Fruit fly (Drosophila melanogaster) whole organism, embryonic: ENCODE data around the gene CG6931.

Experiments used
- ATbp ChIP-seq: fragments of 200-800 bp; sonication (Bioruptor generic); optimal IDR thresholded peaks from 2 replicates; lab custom pipeline; 2017; ENCODE audit warnings: missing biosample characterization, mild to moderate bottlenecking, missing genetic modification characterization, missing genetic modification reagents
- Atf-2 ChIP-seq: fragments of 200-800 bp; sonication (Bioruptor generic); optimal IDR thresholded peaks from 2 replicates; lab custom pipeline; 2016; ENCODE audit warnings: missing biosample characterization, missing genetic modification characterization
- Awh ChIP-seq: fragments of 200-800 bp; sonication (Bioruptor generic); IDR thresholded peaks from 2 replicates; pipeline ENCODE4, ENCODE4 v1.3.6; 2022; ENCODE audit warnings: missing biosample characterization, missing genetic modification characterization
- B-H1 ChIP-seq: fragments of 200-800 bp; sonication (Bioruptor generic); IDR thresholded peaks from 3 replicates; pipeline ENCODE4 v1.3.6; 2022; ENCODE audit warnings: missing biosample characterization, missing genetic modification characterization
- BtbVII ChIP-seq: fragments of 200-800 bp; sonication (Bioruptor generic); optimal IDR thresholded peaks from 3 replicates; lab custom pipeline; 2017; ENCODE audit warnings: missing biosample characterization, mild to moderate bottlenecking, missing genetic modification characterization
- CG10366 ChIP-seq: fragments of 200-800 bp; sonication (Bioruptor generic); IDR thresholded peaks from 2 replicates; pipeline ENCODE4 v1.3.6; 2022; ENCODE audit warnings: missing biosample characterization, missing genetic modification characterization
- CG10654 ChIP-seq: fragments of 200-800 bp; sonication (Bioruptor generic); optimal IDR thresholded peaks from 2 replicates; lab custom pipeline; 2016; ENCODE audit warnings: missing biosample characterization, missing genetic modification characterization
- CG13894 ChIP-seq: fragments of 200-800 bp; sonication (Bioruptor generic); optimal IDR thresholded peaks from 3 replicates; lab custom pipeline; 2018; ENCODE audit warnings: missing biosample characterization, mild to moderate bottlenecking, missing genetic modification characterization, moderate library complexity
- CG14441 ChIP-seq: fragments of 200-800 bp; sonication (Bioruptor generic); IDR thresholded peaks from 2 replicates; pipeline ENCODE4 v1.3.6; 2022; ENCODE audit warnings: missing biosample characterization, missing genetic modification characterization
- CG1529 ChIP-seq: fragments of 200-800 bp; sonication (Bioruptor generic); optimal IDR thresholded peaks from 3 replicates; lab custom pipeline; 2018; ENCODE audit warnings: missing biosample characterization, missing genetic modification characterization
- CG17328 ChIP-seq: fragments of 200-800 bp; sonication (Bioruptor generic); IDR thresholded peaks from 2 replicates; pipeline ENCODE4 v1.3.6; 2022; ENCODE audit warnings: missing biosample characterization, missing genetic modification characterization
- CG18476 ChIP-seq: fragments of 200-800 bp; sonication (Bioruptor generic); optimal IDR thresholded peaks from 2 replicates; lab custom pipeline; 2016; ENCODE audit warnings: missing biosample characterization, mild to moderate bottlenecking, missing genetic modification characterization
- CG2875 ChIP-seq: fragments of 200-800 bp; sonication (Bioruptor generic); optimal IDR thresholded peaks from 2 replicates; lab custom pipeline; 2017; ENCODE audit warnings: missing biosample characterization, mild to moderate bottlenecking, missing genetic modification characterization, missing genetic modification reagents
- CG31441 ChIP-seq: fragments of 200-800 bp; sonication (Bioruptor generic); IDR thresholded peaks from 2 replicates; pipeline ENCODE4 v1.3.6; 2022; ENCODE audit warnings: missing biosample characterization, missing genetic modification characterization
- CG32532 ChIP-seq: fragments of 200-800 bp; sonication (Bioruptor generic); IDR thresholded peaks from 2 replicates; pipeline ENCODE4 v1.3.6; 2022; ENCODE audit warnings: missing biosample characterization, missing genetic modification characterization
- CG4360 ChIP-seq: fragments of 200-800 bp; sonication (Bioruptor generic); IDR thresholded peaks from 2 replicates; pipeline ENCODE4 v1.3.6; 2022; ENCODE audit warnings: missing biosample characterization, missing genetic modification characterization
- CG4854 ChIP-seq: fragments of 200-800 bp; sonication (Bioruptor generic); optimal IDR thresholded peaks from 2 replicates; lab custom pipeline; 2016; ENCODE audit warnings: missing biosample characterization, missing genetic modification characterization, inconsistent platforms
- CG7786 ChIP-seq: fragments of 200-800 bp; sonication (Bioruptor generic); optimal IDR thresholded peaks from 2 replicates; lab custom pipeline; 2016; ENCODE audit warnings: missing biosample characterization, missing genetic modification characterization
- CG8944 ChIP-seq: fragments of 200-800 bp; sonication (Bioruptor generic); optimal IDR thresholded peaks from 3 replicates; lab custom pipeline; 2016; ENCODE audit warnings: missing biosample characterization, missing genetic modification characterization
- Chrac-16 ChIP-seq: fragments of 200-800 bp; sonication (Bioruptor generic); optimal IDR thresholded peaks from 3 replicates; lab custom pipeline; 2016; ENCODE audit warnings: missing biosample characterization, missing genetic modification characterization
- D19B ChIP-seq: fragments of 200-800 bp; sonication (Bioruptor generic); optimal IDR thresholded peaks from 2 replicates; lab custom pipeline; 2017; ENCODE audit warnings: missing biosample characterization, mild to moderate bottlenecking, missing genetic modification characterization
- E2f1 ChIP-seq: fragments of 200-800 bp; sonication (Bioruptor generic); IDR thresholded peaks from 2 replicates; pipeline ENCODE4 v1.3.6; 2022; ENCODE audit warnings: missing biosample characterization, missing genetic modification characterization
- Ets65A ChIP-seq: fragments of 200-800 bp; sonication (Bioruptor generic); peaks from one replicate; lab custom pipeline; 2016; ENCODE audit warnings: missing biosample characterization, missing genetic modification characterization
- H2.0 ChIP-seq: fragments of 200-800 bp; sonication (Bioruptor generic); IDR thresholded peaks from 2 replicates; pipeline ENCODE4 v1.3.6; 2022; ENCODE audit warnings: missing biosample characterization, missing genetic modification characterization
- MESR4 ChIP-seq: fragments of 200-800 bp; sonication (Bioruptor generic); optimal IDR thresholded peaks from 2 replicates; lab custom pipeline; 2018; ENCODE audit warnings: missing biosample characterization, mild to moderate bottlenecking, missing genetic modification characterization, moderate library complexity
- Mad ChIP-seq: fragments of 200-800 bp; sonication (Bioruptor generic); optimal IDR thresholded peaks from 2 replicates; lab custom pipeline; 2016; ENCODE audit warnings: missing biosample characterization, missing genetic modification characterization
- Max ChIP-seq: fragments of 200-800 bp; sonication (Bioruptor generic); optimal IDR thresholded peaks from 2 replicates; lab custom pipeline; 2016; ENCODE audit warnings: missing biosample characterization, mild to moderate bottlenecking, missing genetic modification characterization
- Mes4 ChIP-seq: fragments of 200-800 bp; sonication (Bioruptor generic); optimal IDR thresholded peaks from 2 replicates; lab custom pipeline; 2016; ENCODE audit warnings: missing biosample characterization, missing genetic modification characterization
- NC2β ChIP-seq: fragments of 200-800 bp; sonication (Bioruptor generic); optimal IDR thresholded peaks from 2 replicates; lab custom pipeline; 2016; ENCODE audit warnings: missing biosample characterization, missing genetic modification characterization
- Oli ChIP-seq: fragments of 200-800 bp; sonication (Bioruptor generic); optimal IDR thresholded peaks from 2 replicates; lab custom pipeline; 2018; ENCODE audit warnings: missing biosample characterization, mild to moderate bottlenecking, missing genetic modification characterization, moderate library complexity
- Pdp1 ChIP-seq, 2 experiments: fragments of 200-800 bp; sonication (Bioruptor generic); optimal IDR thresholded peaks; 3 replicates each; lab custom pipeline; 2016; ENCODE audit warnings: missing biosample characterization in 2 of 2, missing genetic modification characterization in 2 of 2, mild to moderate bottlenecking in 1 of 2, moderate library complexity in 1 of 2
- Rfx ChIP-seq: fragments of 200-800 bp; sonication (Bioruptor generic); IDR thresholded peaks from 2 replicates; pipeline ENCODE4 v1.3.6; 2022; ENCODE audit warnings: missing biosample characterization, missing genetic modification characterization
- Spps ChIP-seq: fragments of 200-800 bp; sonication (Bioruptor generic); optimal IDR thresholded peaks from 2 replicates; lab custom pipeline; 2018; ENCODE audit warnings: missing biosample characterization, mild to moderate bottlenecking, missing genetic modification characterization
- Ssrp ChIP-seq: fragments of 200-800 bp; sonication (Bioruptor generic); optimal IDR thresholded peaks from 2 replicates; lab custom pipeline; 2018; ENCODE audit warnings: missing biosample characterization, mild to moderate bottlenecking, missing genetic modification characterization, moderate library complexity
- Xbp1 ChIP-seq: fragments of 200-800 bp; sonication (Bioruptor generic); optimal IDR thresholded peaks from 3 replicates; lab custom pipeline; 2016; ENCODE audit warnings: missing biosample characterization, mild to moderate bottlenecking, missing genetic modification characterization
- abd-A ChIP-seq: fragments of 200-800 bp; sonication (Bioruptor generic); optimal IDR thresholded peaks from 3 replicates; lab custom pipeline; 2019; ENCODE audit warnings: missing biosample characterization, mild to moderate bottlenecking, missing genetic modification characterization, moderate library complexity
- ci ChIP-seq: fragments of 200-800 bp; sonication (Bioruptor generic); IDR thresholded peaks from 3 replicates; pipeline ENCODE4 v1.3.6; 2022; ENCODE audit warnings: missing biosample characterization, missing genetic modification characterization
- fd96Cb ChIP-seq: fragments of 200-800 bp; sonication (Bioruptor generic); optimal IDR thresholded peaks from 2 replicates; lab custom pipeline; 2018; ENCODE audit warnings: missing biosample characterization, mild to moderate bottlenecking, missing genetic modification characterization, moderate library complexity
- gcm2 ChIP-seq: fragments of 200-800 bp; sonication (Bioruptor generic); optimal IDR thresholded peaks from 2 replicates; lab custom pipeline; 2016; ENCODE audit warnings: missing biosample characterization, missing genetic modification characterization
- lola ChIP-seq, 3 experiments: fragments of >200 bp in 2 of 3; fragments of 200-800 bp in 1 of 3; sonication (Bioruptor generic) in 1 of 3; optimal IDR thresholded peaks; 2 replicates each; lab custom pipeline; 2017 to 2019; ENCODE audit warnings: missing biosample characterization in 3 of 3, missing genetic modification characterization in 3 of 3, mild to moderate bottlenecking in 1 of 3, moderate library complexity in 1 of 3
- phol ChIP-seq: fragments of 200-800 bp; sonication (Bioruptor generic); optimal IDR thresholded peaks from 3 replicates; lab custom pipeline; 2018; ENCODE audit warnings: missing biosample characterization, mild to moderate bottlenecking, missing genetic modification characterization, moderate library complexity
- shn ChIP-seq: fragments of 200-800 bp; sonication (Bioruptor generic); optimal IDR thresholded peaks from 3 replicates; lab custom pipeline; 2016; ENCODE audit warnings: missing biosample characterization, missing genetic modification characterization
- sisA ChIP-seq: fragments of 200-800 bp; sonication (Bioruptor generic); IDR thresholded peaks from 2 replicates; pipeline ENCODE4 v1.3.6; 2022; ENCODE audit warnings: missing biosample characterization, missing genetic modification characterization
- sob ChIP-seq: fragments of 200-800 bp; sonication (Bioruptor generic); IDR thresholded peaks from 2 replicates; pipeline ENCODE4 v1.3.6; 2022; ENCODE audit warnings: missing biosample characterization, missing genetic modification characterization
- stc ChIP-seq: fragments of 200-800 bp; sonication (Bioruptor generic); IDR thresholded peaks from 2 replicates; pipeline ENCODE4 v1.3.6; 2022; ENCODE audit warnings: missing biosample characterization, missing genetic modification characterization
- tx ChIP-seq: fragments of 200-800 bp; sonication (Bioruptor generic); optimal IDR thresholded peaks from 2 replicates; lab custom pipeline; 2016; ENCODE audit warnings: missing biosample characterization, missing genetic modification characterization
- vvl ChIP-seq: fragments of 200-800 bp; sonication (Bioruptor generic); IDR thresholded peaks from 2 replicates; pipeline ENCODE4 v1.3.6; 2022; ENCODE audit warnings: missing biosample characterization, missing genetic modification characterization
- wor ChIP-seq: fragments of 200-800 bp; sonication (Bioruptor generic); IDR thresholded peaks from 2 replicates; pipeline ENCODE4 v1.3.6; 2022; ENCODE audit warnings: missing biosample characterization, missing genetic modification characterization
- zf30C ChIP-seq: fragments of 200-800 bp; sonication (Bioruptor generic); optimal IDR thresholded peaks from 3 replicates; lab custom pipeline; 2018; ENCODE audit warnings: missing biosample characterization, mild to moderate bottlenecking, missing genetic modification characterization

The CG6931 gene

dm6 chr3L:12037449-12038163, 47.1 kb downstream of the CG6931 start (continued):
- TF ChIP-seq Atf-2 (GFP tag; lab: Kevin White, UChicago) (peak; percentile 22), CG2875 (no peak), CG10366 (GFP tag; lab: Robert Waterston, UW) (peak; percentile 53), CG4360 (GFP tag; lab: Robert Waterston, UW) (0 out of 2 replicates have a peak, but pooled peaks have one; percentile 7), ci (GFP tag; lab: Robert Waterston, UW) (peak; percentile 66; the same call in 1 of the 3 replicates), CG8944 (GFP tag; lab: Kevin White, UChicago) (peak; percentile 22), Max (GFP tag; lab: Kevin White, UChicago) (peak; percentile 27), zf30C (GFP tag; lab: Kevin White, UChicago) (peak; percentile 3), ATbp (GFP tag; lab: Kevin White, UChicago) (peak; percentile 31), wor (GFP tag; lab: Robert Waterston, UW) (0 out of 2 replicates have a peak, but pooled peaks have one; percentile 29), vvl (peak; percentile 73), CG4854 (GFP tag; lab: Kevin White, UChicago) (peak; percentile 35), CG31441 (GFP tag; lab: Robert Waterston, UW) (peak; percentile 54), Ssrp (tag; lab: Kevin White, UChicago) (peak; percentile 15), Mad (GFP tag; lab: Kevin White, UChicago) (peak; percentile 1), E2f1 (GFP tag; lab: Robert Waterston, UW) (peak; percentile 63; the same call in 1 of the 2 replicates), CG10654 (GFP tag; lab: Kevin White, UChicago) (peak; percentile 16), CG32532 (GFP tag; lab: Robert Waterston, UW) (peak; percentile 63; the same call in 1 of the 2 replicates), D19B (no peak), Oli (tag; lab: Kevin White, UChicago) (peak; percentile 45), Chrac-16 (GFP tag; lab: Kevin White, UChicago) (peak; percentile 5), CG17328 (GFP tag; lab: Robert Waterston, UW) (peak; percentile 31; the same call in 1 of the 2 replicates), lola (GFP tag; optimal IDR thresholded peaks at IDR 0.05; lab: Kevin White, UChicago) (peak in 1 of 3 experiments; percentile 58), Xbp1 (GFP tag; lab: Kevin White, UChicago) (peak; percentile 21), H2.0 (GFP tag; lab: Robert Waterston, UW) (0 out of 2 replicates have a peak, but pooled peaks have one; percentile 27), NC2β (GFP tag; lab: Kevin White, UChicago) (no peak), MESR4 (no peak), BtbVII (GFP tag; lab: Kevin White, UChicago) (no peak), Pdp1 (GFP tag; optimal IDR thresholded peaks at IDR 0.05; lab: Kevin White, UChicago) (peak in 1 of 2 experiments; percentile 37), Ets65A (GFP tag; lab: Kevin White, UChicago) (peak; percentile 39), CG13894 (tag; lab: Kevin White, UChicago) (peak; percentile 66), sisA (peak; percentile 54; the same call in 1 of the 2 replicates), B-H1 (peak; percentile 24; the same call in 1 of the 3 replicates), phol (tag; lab: Kevin White, UChicago) (peak; percentile 73), fd96Cb (tag; lab: Kevin White, UChicago) (peak; percentile 79), tx (peak; percentile 30), CG14441 (peak; percentile 67), stc (GFP tag; lab: Robert Waterston, UW) (peak; percentile 50), Rfx (GFP tag; lab: Robert Waterston, UW) (peak; percentile 52; the same call in 1 of the 2 replicates), CG18476 (GFP tag; lab: Kevin White, UChicago) (peak; percentile 45), abd-A (tag; lab: Kevin White, UChicago) (peak; percentile 48), sob (GFP tag; lab: Robert Waterston, UW) (peak; percentile 73), Spps (tag; lab: Kevin White, UChicago) (peak; percentile 28), Mes4 (peak; percentile 37), CG7786 (GFP tag; lab: Kevin White, UChicago) (peak; percentile 21), gcm2 (GFP tag; lab: Kevin White, UChicago) (no peak), shn (peak; percentile 27), Awh (0 out of 2 replicates have a peak, but pooled peaks have one; percentile 33), CG1529 (GFP tag; lab: Kevin White, UChicago) (peak; percentile 12)
